Fruit fly (Drosophila melanogaster): ENCODE data around the gene CG10898.

Gene CG10898

DNA sequence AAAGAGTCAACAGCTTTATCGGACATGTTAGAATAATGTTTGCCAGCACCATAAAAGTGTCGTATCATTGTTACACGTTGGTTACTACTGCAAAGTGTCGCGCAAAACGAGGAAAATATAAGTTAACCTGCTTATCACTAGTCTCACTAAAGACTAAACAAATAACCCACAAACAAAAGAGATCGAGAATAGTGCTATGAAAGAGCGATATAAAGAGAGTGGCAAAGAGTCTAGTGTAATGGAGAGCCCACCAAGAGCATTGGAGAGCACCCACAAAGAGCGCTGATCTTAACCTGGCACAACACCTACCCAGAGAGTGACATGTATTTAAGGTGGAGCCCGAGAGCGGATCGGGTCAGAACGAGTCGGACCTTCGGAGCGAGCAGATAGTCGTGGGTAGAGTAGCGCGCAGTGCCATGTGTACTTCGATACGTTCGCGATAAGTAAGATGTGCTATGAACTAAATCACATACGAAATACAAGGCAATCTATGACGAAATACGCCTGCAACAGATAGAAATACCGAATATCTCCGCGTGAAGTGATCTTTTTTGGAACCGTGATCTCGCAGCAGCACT, 11.4 kb downstream of the CG10898 start, which contains the start of gene Mrp4 (continued):
- TF ChIP-seq ro (GFP tag; IDR thresholded peaks at IDR 0.05) (no peak), sob (GFP tag; IDR thresholded peaks at IDR 0.05) (peak; percentile 69; the same call in 1 of the 2 replicates), Bteb2 (GFP tag; optimal IDR thresholded peaks at IDR 0.05) (no peak), Doc3 (GFP tag; IDR thresholded peaks at IDR 0.05; ENCODE audit: partially characterized antibody) (peak; percentile 55; the same call in 1 of the 3 replicates), pb (GFP tag; optimal IDR thresholded peaks at IDR 0.05) (peak; percentile 26), sima (GFP tag; optimal IDR thresholded peaks at IDR 0.05) (no peak), bab2 (GFP tag; optimal IDR thresholded peaks at IDR 0.05) (no peak), nerfin-2 (GFP tag; IDR thresholded peaks at IDR 0.05; ENCODE audit: partially characterized antibody) (no peak), nom (GFP tag; optimal IDR thresholded peaks at IDR 0.05) (peak; percentile 83), jigr1 (GFP tag; IDR thresholded peaks at IDR 0.05) (no peak), so (GFP tag; IDR thresholded peaks at IDR 0.05) (no peak; the same call in 1 of the 3 replicates), NfI (GFP tag; optimal IDR thresholded peaks at IDR 0.05) (no peak), CG17385 (GFP tag; optimal IDR thresholded peaks at IDR 0.05) (peak; percentile 81), CG10431 (GFP tag; optimal IDR thresholded peaks at IDR 0.05) (peak; percentile 78), Hr78 (GFP tag; optimal IDR thresholded peaks at IDR 0.05) (peak in 1 of 2 experiments; percentile 56), CG17359 (tag; optimal IDR thresholded peaks at IDR 0.05) (peak; percentile 16), Atf3 (GFP tag; optimal IDR thresholded peaks at IDR 0.05) (no peak), cas (GFP tag; IDR thresholded peaks at IDR 0.05) (no peak), CG7786 (GFP tag; optimal IDR thresholded peaks at IDR 0.05) (no peak), Dip3 (GFP tag; optimal IDR thresholded peaks at IDR 0.05) (no peak), CG3065 (GFP tag; optimal IDR thresholded peaks at IDR 0.05) (no peak), unc-4 (GFP tag; IDR thresholded peaks at IDR 0.05; ENCODE audit: partially characterized antibody) (peak; percentile 48; the same call in 1 of the 2 replicates), unpg (GFP tag; optimal IDR thresholded peaks at IDR 0.05) (peak; percentile 20), CG8765 (GFP tag; IDR thresholded peaks at IDR 0.05) (no peak), CG18764 (GFP tag; optimal IDR thresholded peaks at IDR 0.05) (no peak), Elba2 (GFP tag; optimal IDR thresholded peaks at IDR 0.05) (no peak), CG2129 (GFP tag; IDR thresholded peaks at IDR 0.05; ENCODE audit: partially characterized antibody) (no peak), ttk (GFP tag; IDR thresholded peaks at IDR 0.05) (no peak), CG31388 (GFP tag; optimal IDR thresholded peaks at IDR 0.05) (no peak), ham (GFP tag; IDR thresholded peaks at IDR 0.05) (no peak), Hr3 (GFP tag; optimal IDR thresholded peaks at IDR 0.05) (no peak), vnd (GFP tag; IDR thresholded peaks at IDR 0.05; ENCODE audit: partially characterized antibody) (no peak), ara (GFP tag; IDR thresholded peaks at IDR 0.05) (no peak), CG10543 (GFP tag; optimal IDR thresholded peaks at IDR 0.05) (peak; percentile 73), Sin3A (optimal IDR thresholded peaks at IDR 0.05) (no peak), CG2199 (GFP tag; IDR thresholded peaks at IDR 0.05) (peak; percentile 95), CG11696 (GFP tag; IDR thresholded peaks at IDR 0.05) (peak; percentile 56), HLH3B (GFP tag; IDR thresholded peaks at IDR 0.05) (peak; percentile 54; the same call in 1 of the 2 replicates), repo (GFP tag; optimal IDR thresholded peaks at IDR 0.05) (no peak), dan (GFP tag; IDR thresholded peaks at IDR 0.05) (no peak), Dbx (GFP tag; IDR thresholded peaks at IDR 0.05) (peak; percentile 76; the same call in 2 of the 3 replicates), CG16815 (GFP tag; optimal IDR thresholded peaks at IDR 0.05) (no peak), CG8281 (tag; optimal IDR thresholded peaks at IDR 0.05) (no peak), dysf (GFP tag; IDR thresholded peaks at IDR 0.05) (no peak; the same call in 2 of the 3 replicates), stwl (tag; optimal IDR thresholded peaks at IDR 0.05) (no peak), z (GFP tag; IDR thresholded peaks at IDR 0.05) (peak; percentile 57; the same call in 2 of the 3 replicates), CG4328 (GFP tag; optimal IDR thresholded peaks at IDR 0.05) (no peak), Xrp1 (GFP tag; IDR thresholded peaks at IDR 0.05) (peak; percentile 63; the same call in 1 of the 2 replicates), hkb (optimal IDR thresholded peaks at IDR 0.05) (no peak), hkb (GFP tag; IDR thresholded peaks at IDR 0.05) (peak; percentile 57; the same call in 1 of the 2 replicates), dpn (GFP tag; optimal IDR thresholded peaks at IDR 0.05) (no peak)

Data from whole organism, embryonic.